Fruit fly (Drosophila melanogaster) whole organism, embryonic: Measurements from ENCODE around the gene Trm7-32.

Source experiments
- Adf1 ChIP-seq: fragments of 200-800 bp; sonication (Bioruptor generic); IDR thresholded peaks from 2 replicates; pipeline ENCODE4 v1.3.6; 2022; ENCODE audit warnings: missing biosample characterization, missing genetic modification characterization
- Aef1 ChIP-seq: fragments of 200-800 bp; sonication (Bioruptor generic); IDR thresholded peaks from 3 replicates; pipeline ENCODE4 v1.3.6; 2022; ENCODE audit warnings: missing biosample characterization, missing genetic modification characterization
- Atf6 ChIP-seq: fragments of 200-800 bp; sonication (Bioruptor generic); IDR thresholded peaks from 2 replicates; pipeline ENCODE4 v1.3.6; 2022; ENCODE audit warnings: missing biosample characterization, missing genetic modification characterization
- CG12391 ChIP-seq: fragments of 200-800 bp; sonication (Bioruptor generic); optimal IDR thresholded peaks from 3 replicates; lab custom pipeline; 2018; ENCODE audit warnings: missing biosample characterization, mild to moderate bottlenecking, missing genetic modification characterization, moderate library complexity
- CG13424 ChIP-seq: fragments of 200-800 bp; sonication (Bioruptor generic); optimal IDR thresholded peaks from 2 replicates; lab custom pipeline; 2019; ENCODE audit warnings: missing biosample characterization, mild to moderate bottlenecking, missing genetic modification characterization, moderate library complexity
- CG16813 ChIP-seq: fragments of 200-800 bp; sonication (Bioruptor generic); IDR thresholded peaks from 3 replicates; pipeline ENCODE4 v1.3.6; 2022; ENCODE audit warnings: missing biosample characterization, missing genetic modification characterization; ENCODE audit not compliant: partially characterized antibody
- CG17829 ChIP-seq: fragments of 200-800 bp; optimal IDR thresholded peaks from 2 replicates; lab custom pipeline; 2019; ENCODE audit warnings: missing biosample characterization, mild to moderate bottlenecking, missing genetic modification characterization, moderate library complexity
- CG2116 ChIP-seq: fragments of 200-800 bp; sonication (Bioruptor generic); optimal IDR thresholded peaks from 3 replicates; lab custom pipeline; 2018; ENCODE audit warnings: missing biosample characterization, mild to moderate bottlenecking, missing genetic modification characterization
- CG33557 ChIP-seq: fragments of 200-800 bp; sonication (Bioruptor generic); optimal IDR thresholded peaks from 2 replicates; lab custom pipeline; 2019; ENCODE audit warnings: missing biosample characterization, mild to moderate bottlenecking, missing genetic modification characterization, moderate library complexity
- CG3995 ChIP-seq: fragments of 200-800 bp; sonication (Bioruptor generic); optimal IDR thresholded peaks from 3 replicates; lab custom pipeline; 2016; ENCODE audit warnings: missing biosample characterization, missing genetic modification characterization
- CG4617 ChIP-seq: fragments of 200-800 bp; sonication (Bioruptor generic); optimal IDR thresholded peaks from 3 replicates; lab custom pipeline; 2016; ENCODE audit warnings: missing biosample characterization, missing genetic modification characterization, borderline replicate concordance
- CG4730 ChIP-seq: fragments of 200-800 bp; sonication (Bioruptor generic); IDR thresholded peaks from 2 replicates; pipeline ENCODE4 v1.3.6; 2022; ENCODE audit warnings: missing biosample characterization, missing genetic modification characterization
- CG5180 ChIP-seq: fragments of 200-800 bp; sonication (Bioruptor generic); optimal IDR thresholded peaks from 3 replicates; lab custom pipeline; 2017; ENCODE audit warnings: missing biosample characterization, missing genetic modification characterization, mild to moderate bottlenecking, moderate library complexity, missing genetic modification reagents
- CG6272 ChIP-seq: fragments of 200-800 bp; sonication (Bioruptor generic); IDR thresholded peaks from 2 replicates; pipeline ENCODE4 v1.3.6; 2022; ENCODE audit warnings: missing biosample characterization, missing genetic modification characterization
- CG7372 ChIP-seq: fragments of 200-800 bp; sonication (Bioruptor generic); IDR thresholded peaks from 2 replicates; pipeline ENCODE4 v1.3.6; 2022; ENCODE audit warnings: missing biosample characterization, missing genetic modification characterization
- CG7556 ChIP-seq: fragments of 200-800 bp; sonication (Bioruptor generic); optimal IDR thresholded peaks from 2 replicates; lab custom pipeline; 2017; ENCODE audit warnings: missing biosample characterization, mild to moderate bottlenecking, missing genetic modification characterization
- CG8089 ChIP-seq: fragments of 200-800 bp; sonication (Bioruptor generic); optimal IDR thresholded peaks from 3 replicates; lab custom pipeline; 2016; ENCODE audit warnings: missing biosample characterization, missing genetic modification characterization
- CG8765 ChIP-seq: fragments of 200-800 bp; sonication (Bioruptor generic); IDR thresholded peaks from 2 replicates; pipeline ENCODE4 v1.3.6; 2022; ENCODE audit warnings: missing biosample characterization, missing genetic modification characterization
- CG8944 ChIP-seq: fragments of 200-800 bp; sonication (Bioruptor generic); optimal IDR thresholded peaks from 3 replicates; lab custom pipeline; 2016; ENCODE audit warnings: missing biosample characterization, missing genetic modification characterization
- CG9932 ChIP-seq: fragments of 200-800 bp; sonication (Bioruptor generic); IDR thresholded peaks from 2 replicates; pipeline ENCODE4 v1.3.6; 2022; ENCODE audit warnings: missing biosample characterization, missing genetic modification characterization
- Camta ChIP-seq: fragments of 200-800 bp; sonication (Bioruptor generic); optimal IDR thresholded peaks from 2 replicates; lab custom pipeline; 2016; ENCODE audit warnings: missing biosample characterization, missing genetic modification characterization
- Dll ChIP-seq: fragments of 200-800 bp; sonication (Bioruptor generic); IDR thresholded peaks from 4 replicates; pipeline ENCODE4 v1.3.6; 2022; ENCODE audit warnings: missing biosample characterization, missing genetic modification characterization; ENCODE audit not compliant: partially characterized antibody
- Nf-YB ChIP-seq: fragments of 200-800 bp; sonication (Bioruptor generic); optimal IDR thresholded peaks from 3 replicates; lab custom pipeline; 2019; ENCODE audit warnings: missing biosample characterization, mild to moderate bottlenecking, missing genetic modification characterization, moderate library complexity
- Oaz ChIP-seq: fragments of 200-800 bp; sonication (Bioruptor generic); IDR thresholded peaks from 2 replicates; pipeline ENCODE4 v1.3.6; 2022; ENCODE audit warnings: missing biosample characterization, missing genetic modification characterization
- Six4 ChIP-seq: fragments of 200-800 bp; sonication (Bioruptor generic); optimal IDR thresholded peaks from 2 replicates; lab custom pipeline; 2016; ENCODE audit warnings: missing biosample characterization, missing genetic modification characterization
- Sox100B ChIP-seq: fragments of 200-800 bp; sonication (Bioruptor generic); optimal IDR thresholded peaks from 3 replicates; lab custom pipeline; 2018; ENCODE audit warnings: missing biosample characterization, mild to moderate bottlenecking, missing genetic modification characterization
- Tbp ChIP-seq: fragments of >200 bp; optimal IDR thresholded peaks from 2 replicates; lab custom pipeline; 2018; ENCODE audit warnings: missing biosample characterization, missing genetic modification characterization
- ato ChIP-seq: fragments of 200-800 bp; sonication (Bioruptor generic); IDR thresholded peaks from 2 replicates; pipeline ENCODE4 v1.3.6; 2022; ENCODE audit warnings: missing biosample characterization, missing genetic modification characterization; ENCODE audit not compliant: partially characterized antibody
- bbx ChIP-seq: fragments of 200-800 bp; sonication (Bioruptor generic); IDR thresholded peaks from 2 replicates; pipeline ENCODE4 v1.3.6; 2022; ENCODE audit warnings: missing biosample characterization, missing genetic modification characterization; ENCODE audit not compliant: partially characterized antibody
- btn ChIP-seq: fragments of 200-800 bp; sonication (Bioruptor generic); optimal IDR thresholded peaks from 2 replicates; lab custom pipeline; 2016; ENCODE audit warnings: missing biosample characterization, missing genetic modification characterization
- corto ChIP-seq: fragments of 200-800 bp; sonication (Bioruptor generic); optimal IDR thresholded peaks from 2 replicates; lab custom pipeline; 2016; ENCODE audit warnings: missing biosample characterization, mild to moderate bottlenecking, missing genetic modification characterization, moderate library complexity
- dmrt11E ChIP-seq: fragments of 200-800 bp; sonication (Bioruptor generic); optimal IDR thresholded peaks from 3 replicates; lab custom pipeline; 2018; ENCODE audit warnings: missing biosample characterization, mild to moderate bottlenecking, missing genetic modification characterization, moderate library complexity
- exex ChIP-seq: fragments of 200-800 bp; sonication (Bioruptor generic); optimal IDR thresholded peaks from 4 replicates; lab custom pipeline; 2018; ENCODE audit warnings: missing biosample characterization, mild to moderate bottlenecking, missing genetic modification characterization, moderate library complexity
- fd3F ChIP-seq: fragments of 200-800 bp; sonication (Bioruptor generic); optimal IDR thresholded peaks from 2 replicates; lab custom pipeline; 2018; ENCODE audit warnings: missing biosample characterization, mild to moderate bottlenecking, missing genetic modification characterization, moderate library complexity
- fu2 ChIP-seq: fragments of 200-800 bp; sonication (Bioruptor generic); optimal IDR thresholded peaks from 2 replicates; lab custom pipeline; 2016; ENCODE audit warnings: missing biosample characterization, missing genetic modification characterization
- gfzf ChIP-seq: fragments of 200-800 bp; sonication (Bioruptor generic); optimal IDR thresholded peaks from 2 replicates; lab custom pipeline; 2016; ENCODE audit warnings: missing biosample characterization, mild to moderate bottlenecking, missing genetic modification characterization, moderate library complexity
- h ChIP-seq: fragments of >200 bp; optimal IDR thresholded peaks from 2 replicates; lab custom pipeline; 2017
- knrl ChIP-seq: fragments of 200-800 bp; sonication (Bioruptor generic); IDR thresholded peaks from 3 replicates; pipeline ENCODE4 v1.3.6; 2022; ENCODE audit warnings: missing biosample characterization, missing genetic modification characterization; ENCODE audit not compliant: partially characterized antibody
- mirr ChIP-seq: fragments of 200-800 bp; sonication (Bioruptor generic); optimal IDR thresholded peaks from 3 replicates; lab custom pipeline; 2018; ENCODE audit warnings: missing biosample characterization, mild to moderate bottlenecking, missing genetic modification characterization
- nom ChIP-seq: fragments of 200-800 bp; sonication (Bioruptor generic); optimal IDR thresholded peaks from 2 replicates; lab custom pipeline; 2017; ENCODE audit warnings: missing biosample characterization, missing genetic modification characterization, mild to moderate bottlenecking, moderate library complexity, missing genetic modification reagents
- p53 ChIP-seq: fragments of 200-800 bp; sonication (Bioruptor generic); optimal IDR thresholded peaks from 2 replicates; lab custom pipeline; 2016; ENCODE audit warnings: missing biosample characterization, missing genetic modification characterization
- pita ChIP-seq: fragments of 200-800 bp; sonication (Bioruptor generic); optimal IDR thresholded peaks from 2 replicates; lab custom pipeline; 2017; ENCODE audit warnings: missing biosample characterization, mild to moderate bottlenecking, missing genetic modification characterization
- ranshi ChIP-seq: fragments of 200-800 bp; sonication (Bioruptor generic); IDR thresholded peaks from 2 replicates; pipeline ENCODE4 v1.3.6; 2022; ENCODE audit warnings: missing biosample characterization, missing genetic modification characterization
- sim ChIP-seq: fragments of 200-800 bp; sonication (Bioruptor generic); IDR thresholded peaks from 2 replicates; pipeline ENCODE4 v1.3.6; 2022; ENCODE audit warnings: missing biosample characterization, missing genetic modification characterization
- sisA ChIP-seq: fragments of 200-800 bp; sonication (Bioruptor generic); IDR thresholded peaks from 2 replicates; pipeline ENCODE4 v1.3.6; 2022; ENCODE audit warnings: missing biosample characterization, missing genetic modification characterization
- ssp ChIP-seq: fragments of 200-800 bp; sonication (Bioruptor generic); IDR thresholded peaks from 2 replicates; pipeline ENCODE4 v1.3.6; 2022; ENCODE audit warnings: missing biosample characterization, missing genetic modification characterization
- tll ChIP-seq, 2 experiments: fragments of 200-800 bp in 1 of 2; fragments of >200 bp in 1 of 2; sonication (Bioruptor generic) in 1 of 2; optimal IDR thresholded peaks; 2 replicates each; lab custom pipeline; 2017 to 2019; ENCODE audit warnings: missing biosample characterization in 2 of 2, missing genetic modification characterization in 2 of 2, mild to moderate bottlenecking in 1 of 2, moderate library complexity in 1 of 2
- toy ChIP-seq: fragments of 200-800 bp; sonication (Bioruptor generic); IDR thresholded peaks from 2 replicates; pipeline ENCODE4 v1.3.6; 2022; ENCODE audit warnings: missing biosample characterization, missing genetic modification characterization
- tx ChIP-seq: fragments of 200-800 bp; sonication (Bioruptor generic); optimal IDR thresholded peaks from 2 replicates; lab custom pipeline; 2016; ENCODE audit warnings: missing biosample characterization, missing genetic modification characterization

Gene Trm7-32

DNA sequence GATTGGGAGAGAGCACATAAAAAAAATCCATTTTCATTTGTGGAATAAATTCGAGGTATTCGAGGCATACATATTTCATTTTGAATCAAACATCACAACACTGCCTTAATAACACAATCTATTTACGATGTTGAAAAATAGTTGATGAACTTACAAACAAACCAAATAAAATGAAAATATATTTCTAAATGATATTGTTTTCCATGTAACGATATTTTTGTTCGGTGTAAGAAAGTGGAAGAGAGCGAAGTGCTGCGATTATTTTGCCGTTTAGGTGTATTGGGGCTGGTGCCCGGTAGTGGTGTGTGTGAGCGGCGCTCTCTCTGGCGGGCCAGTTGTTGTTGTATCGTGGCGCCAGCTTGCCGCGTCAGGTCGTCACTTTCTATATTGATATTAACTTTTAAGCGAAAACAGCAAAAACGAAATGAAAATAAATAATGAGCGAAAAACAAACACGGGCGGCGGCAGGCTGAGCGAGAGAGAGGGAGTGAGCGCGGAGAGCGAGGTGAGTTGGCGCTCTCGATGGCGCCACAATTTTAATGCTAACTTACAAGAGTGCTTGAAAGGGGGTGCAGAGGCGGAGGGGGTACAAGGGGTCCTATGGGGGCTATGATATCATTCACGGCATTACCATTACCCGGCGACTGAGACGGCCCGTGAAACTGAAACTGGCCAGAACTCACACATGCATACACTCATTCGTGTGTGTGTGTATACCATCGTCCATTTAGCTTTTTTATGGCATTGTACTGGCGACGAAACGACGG lies 24.7 kb downstream of the Trm7-32 start (continued):
- TF ChIP-seq CG2116 (GFP tag; lab: Kevin White, UChicago) (peak; percentile 66), CG4617 (GFP tag; lab: Kevin White, UChicago) (peak; percentile 68), knrl (no peak), tll (GFP tag; optimal IDR thresholded peaks at IDR 0.05; lab: Kevin White, UChicago) (no peak), CG17829 (tag; lab: Kevin White, UChicago) (peak; percentile 95), ranshi (GFP tag; lab: Robert Waterston, UW) (peak; percentile 71), ssp (peak; percentile 79), Aef1 (GFP tag; lab: Robert Waterston, UW) (peak; percentile 80), gfzf (GFP tag; lab: Kevin White, UChicago) (no peak), dmrt11E (peak; percentile 83), CG6272 (peak; percentile 78), Atf6 (peak; percentile 87), corto (GFP tag; lab: Kevin White, UChicago) (peak; percentile 96), CG7372 (GFP tag; lab: Robert Waterston, UW) (peak; percentile 83), toy (peak; percentile 67; the same call in 1 of the 2 replicates), h (lab: Kevin White, UChicago) (no peak), mirr (peak; percentile 54), CG7556 (GFP tag; lab: Kevin White, UChicago) (peak; percentile 97), pita (GFP tag; lab: Kevin White, UChicago) (no peak), bbx (GFP tag; lab: Robert Waterston, UW) (peak; percentile 45), CG16813 (GFP tag; lab: Robert Waterston, UW) (0 out of 3 replicates have a peak, but pooled peaks have one; percentile 12), CG8089 (peak; percentile 69), CG13424 (tag; lab: Kevin White, UChicago) (peak; percentile 95), Six4 (GFP tag; lab: Kevin White, UChicago) (peak; percentile 84), Oaz (peak; percentile 71), fd3F (GFP tag; lab: Kevin White, UChicago) (peak; percentile 86), Nf-YB (peak; percentile 83), CG5180 (GFP tag; lab: Kevin White, UChicago) (peak; percentile 83), CG8944 (GFP tag; lab: Kevin White, UChicago) (peak; percentile 87), Sox100B (GFP tag; lab: Kevin White, UChicago) (peak; percentile 93), fu2 (GFP tag; lab: Kevin White, UChicago) (peak; percentile 91), ato (no peak), CG8765 (peak; percentile 55; the same call in 1 of the 2 replicates), Tbp (GFP tag; lab: Kevin White, UChicago) (no peak), CG4730 (GFP tag; lab: Robert Waterston, UW) (peak; percentile 78), sisA (GFP tag; lab: Robert Waterston, UW) (peak; percentile 88), nom (GFP tag; lab: Kevin White, UChicago) (peak; percentile 93), Camta (peak; percentile 89), CG3995 (peak; percentile 60), CG33557 (peak; percentile 75), p53 (GFP tag; lab: Kevin White, UChicago) (no peak), tx (GFP tag; lab: Kevin White, UChicago) (peak; percentile 85), Dll (GFP tag; lab: Robert Waterston, UW) (0 out of 4 replicates have a peak, but pooled peaks have one; percentile 43), CG12391 (tag; lab: Kevin White, UChicago) (peak; percentile 97), btn (GFP tag; lab: Kevin White, UChicago) (peak; percentile 60), exex (peak; percentile 72), Adf1 (GFP tag; lab: Robert Waterston, UW) (peak; percentile 79), CG9932 (GFP tag; lab: Robert Waterston, UW) (peak; percentile 86), sim (peak; percentile 15; the same call in 1 of the 2 replicates)
